Worm (Caenorhabditis elegans): ENCODE results near the gene Y41G9A.6.

The Y41G9A.6 gene

DNA sequence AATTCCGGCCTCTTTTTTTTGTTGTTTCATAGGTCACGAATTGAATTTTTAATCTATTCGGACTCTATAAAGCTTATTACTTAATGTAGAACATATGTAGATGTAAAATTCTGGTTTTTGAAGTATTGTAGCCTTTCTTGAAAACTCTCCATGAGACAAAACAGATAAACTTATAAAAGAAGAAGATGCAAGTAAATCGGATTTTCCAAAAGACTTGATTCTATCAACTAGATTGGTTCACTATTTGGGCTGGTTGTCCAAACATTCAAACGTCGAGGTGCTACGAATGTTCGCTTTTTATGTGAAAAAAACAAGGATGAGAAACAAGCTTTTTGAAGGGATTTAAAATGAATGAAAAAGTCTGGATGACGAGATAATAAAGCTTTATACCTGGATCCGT, 36.4 kb upstream of the Y41G9A.6 start (continued):
- no peak for TF ChIP-seq rcor-1 (GFP tag; IDR thresholded peaks at IDR 0.05)
- no peak for TF ChIP-seq B0336.3 (GFP tag; IDR thresholded peaks at IDR 0.05)
- no peak for TF ChIP-seq aptf-2 (GFP tag; conservative IDR thresholded peaks at IDR 0.05)
- TF ChIP-seq akir-1 (GFP tag; optimal IDR thresholded peaks at IDR 0.05) = no peak
- no peak for TF ChIP-seq zfh-2 (GFP tag; conservative IDR thresholded peaks at IDR 0.05)

DNA sequence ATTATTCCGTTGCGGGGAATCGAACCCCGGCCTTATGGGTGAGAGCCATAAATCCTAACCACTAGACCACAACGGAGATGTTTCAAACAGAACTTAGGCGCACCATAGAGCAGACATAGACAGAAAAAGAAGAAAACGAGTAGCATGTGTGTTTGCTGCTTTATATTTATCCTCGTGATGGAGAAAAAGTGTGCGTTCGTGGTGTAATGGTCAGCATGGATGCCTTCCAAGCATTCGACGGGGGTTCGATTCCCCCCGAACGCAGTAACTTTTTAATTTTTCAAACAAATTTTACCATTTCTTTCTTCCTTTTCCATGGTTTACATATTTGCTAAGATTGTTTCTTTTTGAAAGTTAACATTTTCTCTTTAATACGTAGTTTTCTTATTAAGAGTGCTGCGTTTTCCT, 32.4 kb upstream of the Y41G9A.6 start:
- TF ChIP-seq bed-1 (GFP tag; IDR thresholded peaks at IDR 0.05) (peak; percentile 87; the same call in 1 of the 2 replicates), cebp-2 (GFP tag; IDR thresholded peaks at IDR 0.05) (peak; percentile 97), tlf-1 (GFP tag; optimal IDR thresholded peaks at IDR 0.05) (peak; percentile 79), ceh-100 (GFP tag; IDR thresholded peaks at IDR 0.05) (peak; percentile 69), snpc-1.3 (tag; optimal IDR thresholded peaks at IDR 0.05; ENCODE audit: insufficient read depth) (peak; percentile 95), cebp-1 (GFP tag; IDR thresholded peaks at IDR 0.05) (peak; percentile 84), cebp-1 (tag; optimal IDR thresholded peaks at IDR 0.05) (peak; percentile 91), sptf-2 (GFP tag; optimal IDR thresholded peaks at IDR 0.05) (peak; percentile 80), egl-44 (GFP tag; IDR thresholded peaks at IDR 0.05) (peak; percentile 97), ceh-40 (GFP tag; IDR thresholded peaks at IDR 0.05) (peak; percentile 85; the same call in 1 of the 2 replicates), Y95B8A.8 (GFP tag; IDR thresholded peaks at IDR 0.05) (peak; percentile 89), ceh-27 (GFP tag; optimal IDR thresholded peaks at IDR 0.05) (peak; percentile 90), somi-1 (GFP tag; optimal IDR thresholded peaks at IDR 0.05) (peak; percentile 93), ceh-58 (GFP tag; IDR thresholded peaks at IDR 0.05) (peak; percentile 89; the same call in 1 of the 2 replicates), F37B4.10 (GFP tag; IDR thresholded peaks at IDR 0.05) (no peak), attf-5 (GFP tag; optimal IDR thresholded peaks at IDR 0.05) (peak; percentile 85), ama-1 (optimal IDR thresholded peaks at IDR 0.05) (peak; percentile 18), ama-1 (GFP tag; optimal IDR thresholded peaks at IDR 0.05) (peak; percentile 92 to 94), dpl-1 (GFP tag; optimal IDR thresholded peaks at IDR 0.05) (peak; percentile 44), B0336.3 (GFP tag; IDR thresholded peaks at IDR 0.05) (peak; percentile 92), C06A6.2 (GFP tag; conservative IDR thresholded peaks at IDR 0.05) (peak; percentile 88), tbp1 (GFP tag; optimal IDR thresholded peaks at IDR 0.05) (peak; percentile 100), hlh-12 (tag; optimal IDR thresholded peaks at IDR 0.05) (peak; percentile 88), ztf-6 (GFP tag; IDR thresholded peaks at IDR 0.05) (peak; percentile 97), F39B2.1 (GFP tag; IDR thresholded peaks at IDR 0.05) (0 out of 2 replicates have a peak, but pooled peaks have one; percentile 13), snpc-3.4 (tag; optimal IDR thresholded peaks at IDR 0.05) (peak; percentile 86), lag-1 (GFP tag; IDR thresholded peaks at IDR 0.05) (peak; percentile 94; the same call in 1 of the 2 replicates), zfh-2 (GFP tag; conservative IDR thresholded peaks at IDR 0.05) (no peak), ztf-22 (GFP tag; optimal IDR thresholded peaks at IDR 0.05) (peak; percentile 87), chd-7 (tag; optimal IDR thresholded peaks at IDR 0.05) (peak; percentile 96), lin-54 (GFP tag; optimal IDR thresholded peaks at IDR 0.05) (peak; percentile 84), rcor-1 (GFP tag; IDR thresholded peaks at IDR 0.05) (peak; percentile 95), ztf-28 (GFP tag; IDR thresholded peaks at IDR 0.05) (peak; percentile 97), nhr-80 (tag; optimal IDR thresholded peaks at IDR 0.05) (peak; percentile 54), gei-17 (GFP tag; optimal IDR thresholded peaks at IDR 0.05) (peak; percentile 91), him-1 (tag; optimal IDR thresholded peaks at IDR 0.05) (peak; percentile 100), fkh-3 (tag; optimal IDR thresholded peaks at IDR 0.05) (peak; percentile 97), B0035.1 (tag; optimal IDR thresholded peaks at IDR 0.05) (peak; percentile 91), ceh-91 (GFP tag; IDR thresholded peaks at IDR 0.05) (peak; percentile 59), hrde-1 (tag; optimal IDR thresholded peaks at IDR 0.05; ENCODE audit: borderline replicate concordance) (peak; percentile 77), hmg-1.2 (GFP tag; IDR thresholded peaks at IDR 0.05) (peak; percentile 98), nfya-1 (tag; optimal IDR thresholded peaks at IDR 0.05; ENCODE audit: borderline replicate concordance, insufficient read depth) (no peak), pha-4 (tag; optimal IDR thresholded peaks at IDR 0.05) (peak; percentile 54), lin-40 (tag; optimal IDR thresholded peaks at IDR 0.05) (peak; percentile 97), nhr-120 (GFP tag; IDR thresholded peaks at IDR 0.05) (peak; percentile 90; the same call in 1 of the 2 replicates)

Measured in whole organism, young adult.